Worm (Caenorhabditis elegans) whole organism, late embryonic: ENCODE measurements around the gene C27D6.11.

Experiments used
- Y22D7AL.16 ChIP-seq: sonication (generic microtip); optimal IDR thresholded peaks from 2 replicates; lab custom pipeline; 2016; ENCODE audit warnings: missing genetic modification characterization, missing compliant biosample characterization
- ahr-1 ChIP-seq: sonication (generic microtip); optimal IDR thresholded peaks from 2 replicates; lab custom pipeline; 2016; ENCODE audit warnings: missing genetic modification characterization, missing compliant biosample characterization
- ceh-14 ChIP-seq: sonication (generic microtip); optimal IDR thresholded peaks from 2 replicates; lab custom pipeline; 2016; ENCODE audit warnings: missing genotype, missing genetic modification characterization, missing compliant biosample characterization
- lin-11 ChIP-seq: fragments of 200-800 bp; sonication (Bioruptor generic); optimal IDR thresholded peaks from 2 replicates; lab custom pipeline; 2018; ENCODE audit warnings: mild to moderate bottlenecking, missing genetic modification characterization, missing compliant biosample characterization
- nhr-11 ChIP-seq: fragments of 150-350 bp; optimal IDR thresholded peaks from 2 replicates; lab custom pipeline; 2014; ENCODE audit warnings: missing biosample characterization, missing genetic modification characterization
- tbx-2 ChIP-seq: sonication (generic microtip); optimal IDR thresholded peaks from 2 replicates; lab custom pipeline; 2016; ENCODE audit warnings: missing genetic modification characterization, missing compliant biosample characterization

ce11 chrII:5157525-5157924, 3.5 kb downstream of the C27D6.11 start, which contains the start of gene srb-13:
- TF ChIP-seq nhr-11 (tag; lab: Kevin White, UChicago) (no peak), ahr-1 (tag; lab: Kevin White, UChicago) (no peak), lin-11 (tag; lab: Kevin White, UChicago) (no peak), ceh-14 (tag; lab: Kevin White, UChicago) (no peak), Y22D7AL.16 (no peak), tbx-2 (tag; lab: Kevin White, UChicago) (no peak)
